Worm (Caenorhabditis elegans): ENCODE measurements around the gene egl-36.

ce11 chrX:10753403-10753802, 19.3 kb downstream of the egl-36 start, which contains the start of gene R07A4.3:
- TF ChIP-seq W03F9.2 (tag; optimal IDR thresholded peaks at IDR 0.05) = no peak
- TF ChIP-seq him-1 (tag; optimal IDR thresholded peaks at IDR 0.05) = no peak
- no peak for TF ChIP-seq dao-5 (tag; optimal IDR thresholded peaks at IDR 0.05)

Data from whole organism, L4/young adult.